Worm (Caenorhabditis elegans): Measurements from ENCODE around the gene fbxb-81.
A peak's percentile ranks its signal among the peaks of the same experiment; 100 is the strongest.

The fbxb-81 gene

DNA sequence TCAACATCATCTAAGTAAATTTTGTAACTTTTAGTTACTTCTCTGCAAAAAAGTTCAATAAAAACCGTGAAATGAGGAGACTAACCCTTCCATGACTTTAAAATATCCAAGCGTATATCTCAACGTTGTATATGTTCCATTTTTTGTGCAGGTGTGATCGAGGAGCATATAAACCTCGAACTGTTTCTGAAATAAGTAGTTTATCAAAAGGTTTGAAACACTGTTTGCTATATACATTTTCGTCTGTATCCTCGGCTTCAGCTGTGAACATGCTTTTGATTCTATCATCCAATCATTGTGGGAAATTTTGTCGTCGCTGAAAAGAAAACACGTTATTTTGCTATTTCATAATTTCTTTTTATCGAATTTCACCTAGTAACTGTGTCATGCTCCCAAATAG, 39.9 kb upstream of the fbxb-81 start, which contains the start of gene F40G9.5:
F40G9.5 (plus strand) TSS at position 301 of the 400 bp plus-strand sequence.
- TF ChIP-seq B0310.2 (tag; optimal IDR thresholded peaks at IDR 0.05) (no peak), F13C5.2 (tag; optimal IDR thresholded peaks at IDR 0.05) (no peak), flt-1 (GFP tag; IDR thresholded peaks at IDR 0.05) (no peak)

DNA sequence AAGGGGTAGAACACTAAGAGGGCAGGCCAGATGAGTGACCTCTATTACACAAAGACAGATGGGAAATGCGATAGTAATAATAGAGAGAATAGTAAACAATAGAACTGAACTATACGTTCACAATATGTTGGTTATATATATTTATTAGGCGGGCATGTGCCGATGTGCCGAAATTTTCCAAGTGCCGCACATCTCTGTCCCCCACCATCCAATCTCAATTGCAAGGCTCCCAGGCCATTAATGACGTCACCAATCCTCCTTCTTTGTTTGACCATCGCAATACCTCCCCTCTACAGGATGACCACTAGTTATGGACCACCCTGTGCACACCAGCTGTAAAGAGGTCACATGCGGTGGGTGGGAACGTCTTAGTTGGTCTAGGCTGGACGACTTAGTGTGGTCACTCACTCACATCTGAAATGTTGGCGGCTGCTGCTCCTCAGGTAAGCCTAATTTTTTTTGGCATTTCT, 38.1 kb upstream of the fbxb-81 start, which contains the start of gene F40G9.6:
F40G9.6 (plus strand) TSS at position 420 of the 470 bp plus-strand sequence.
- TF ChIP-seq hmg-4 (GFP tag; optimal IDR thresholded peaks at IDR 0.05) = peak; percentile 60
- TF ChIP-seq tbx-11 (GFP tag; IDR thresholded peaks at IDR 0.05) = 0 out of 2 replicates have a peak, but pooled peaks have one; percentile 37
- TF ChIP-seq aly-1 (tag; optimal IDR thresholded peaks at IDR 0.05) = no peak

DNA sequence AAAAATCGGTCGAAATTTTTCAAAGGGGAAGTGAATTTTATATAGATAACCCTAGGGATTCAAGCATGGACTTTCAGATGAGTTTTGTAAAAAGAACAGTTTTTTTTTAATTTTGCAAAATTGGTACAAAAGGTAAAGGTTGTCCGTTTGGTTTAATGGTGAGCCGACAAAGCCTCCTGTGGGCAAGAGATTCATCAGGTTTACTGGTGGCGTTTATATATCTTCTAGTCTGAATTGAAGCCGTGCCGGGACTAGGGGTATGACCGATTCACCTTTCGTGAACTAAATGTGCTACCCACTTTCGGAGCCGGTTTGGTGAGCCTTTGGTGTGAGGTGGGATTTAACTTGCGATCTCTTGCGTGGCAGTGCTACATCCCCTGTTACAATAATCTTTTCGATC, 37.1 kb upstream of the fbxb-81 start:
- TF ChIP-seq sea-1 (GFP tag; conservative IDR thresholded peaks at IDR 0.05) = peak; percentile 67; the same call in 1 of the 2 replicates
- no peak for TF ChIP-seq scrt-1 (GFP tag; IDR thresholded peaks at IDR 0.05)
- peak; percentile 91 for TF ChIP-seq ama-1 (optimal IDR thresholded peaks at IDR 0.05)

DNA sequence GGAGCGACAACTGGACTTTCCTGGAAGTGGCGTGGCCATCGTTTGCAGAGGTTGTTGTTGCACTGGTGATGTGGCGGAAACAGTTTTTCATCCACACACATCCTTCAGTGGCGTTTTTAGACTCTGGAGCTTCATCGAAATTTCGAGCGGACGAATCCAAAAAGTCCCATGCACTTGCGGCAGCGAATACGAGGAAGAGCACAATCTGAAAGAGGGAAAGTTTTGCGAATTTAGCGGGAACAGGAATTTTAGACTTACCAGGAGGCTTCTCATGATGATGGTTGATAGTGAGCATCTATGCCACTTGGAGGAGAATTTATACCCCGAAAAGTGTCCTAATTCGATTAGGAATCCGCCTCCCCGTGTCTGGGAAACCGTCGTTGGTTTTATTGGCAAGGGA, 36.7 kb upstream of the fbxb-81 start, which contains the start of gene F40G9.14:
F40G9.14 (minus strand) TSS at position 101 of the 400 bp plus-strand sequence.
- TF ChIP-seq tra-4 (tag; optimal IDR thresholded peaks at IDR 0.05) (no peak), pes-1 (GFP tag; IDR thresholded peaks at IDR 0.05) (no peak), tbx-37 (GFP tag; conservative IDR thresholded peaks at IDR 0.05) (no peak), hmbx-1 (tag; optimal IDR thresholded peaks at IDR 0.05) (no peak), ceh-13 (GFP tag; optimal IDR thresholded peaks at IDR 0.05) (no peak), hnd-1 (tag; optimal IDR thresholded peaks at IDR 0.05) (no peak), flt-1 (GFP tag; IDR thresholded peaks at IDR 0.05) (no peak), ets-7 (tag; optimal IDR thresholded peaks at IDR 0.05) (no peak), ama-1 (optimal IDR thresholded peaks at IDR 0.05) (no peak), ceh-36 (tag; optimal IDR thresholded peaks at IDR 0.05) (no peak), scrt-1 (GFP tag; IDR thresholded peaks at IDR 0.05) (no peak), tbx-11 (GFP tag; IDR thresholded peaks at IDR 0.05) (no peak), F13C5.2 (tag; optimal IDR thresholded peaks at IDR 0.05) (no peak)

DNA sequence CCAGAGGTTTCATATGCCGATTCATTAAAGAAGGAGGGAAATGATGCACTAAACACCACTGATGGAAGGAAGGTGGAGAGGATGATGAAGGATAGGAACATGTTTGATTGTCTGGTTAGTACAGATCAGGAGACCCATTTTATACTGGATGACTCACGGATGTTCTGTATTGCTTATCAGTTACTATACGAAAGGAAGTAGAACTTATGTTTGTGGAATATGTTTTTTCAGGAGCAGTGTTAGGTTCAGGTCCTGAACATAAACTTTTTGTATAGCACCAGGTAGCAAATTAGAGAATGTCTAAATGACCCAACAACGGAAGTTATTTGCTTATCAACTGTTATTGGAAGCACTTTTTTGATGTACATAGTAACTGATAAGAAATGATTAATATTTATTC, 34.7 kb upstream of the fbxb-81 start, which contains the start of gene clec-148:
clec-148 (minus strand) TSS at position 101 of the 400 bp plus-strand sequence.
- TF ChIP-seq pes-1 (GFP tag; IDR thresholded peaks at IDR 0.05) (no peak), hnd-1 (tag; optimal IDR thresholded peaks at IDR 0.05) (no peak), ceh-36 (tag; optimal IDR thresholded peaks at IDR 0.05) (no peak), sea-1 (GFP tag; conservative IDR thresholded peaks at IDR 0.05) (no peak)

DNA sequence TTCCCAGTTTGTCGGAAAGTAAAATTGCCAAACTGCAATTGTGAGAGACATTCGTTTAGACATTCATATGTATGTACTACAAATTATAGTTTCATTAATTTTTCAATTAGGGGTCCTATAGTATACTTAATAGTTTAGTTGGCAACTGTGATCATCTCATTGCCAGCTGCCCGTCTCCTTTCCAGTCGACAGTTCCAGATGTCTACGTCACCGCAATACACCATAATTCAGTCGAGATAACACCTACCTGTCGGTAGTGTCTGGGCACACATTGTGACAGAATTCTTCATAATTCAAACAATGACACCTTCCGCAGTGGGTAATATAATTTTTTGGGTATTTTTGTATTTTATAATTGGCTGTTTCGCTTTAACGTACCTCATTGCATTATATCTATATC, 32.5 kb upstream of the fbxb-81 start, which contains the start of gene F40G9.19:
F40G9.19 (plus strand) TSS at position 301 of the 400 bp plus-strand sequence.
- TF ChIP-seq ceh-36 (tag; optimal IDR thresholded peaks at IDR 0.05) = no peak
- TF ChIP-seq hmg-4 (GFP tag; optimal IDR thresholded peaks at IDR 0.05) = no peak
- TF ChIP-seq aly-1 (tag; optimal IDR thresholded peaks at IDR 0.05) = no peak
- no peak for TF ChIP-seq tbx-11 (GFP tag; IDR thresholded peaks at IDR 0.05)
- no peak for TF ChIP-seq hmbx-1 (tag; optimal IDR thresholded peaks at IDR 0.05)
- no peak for TF ChIP-seq flt-1 (GFP tag; IDR thresholded peaks at IDR 0.05)
- no peak for TF ChIP-seq sea-1 (GFP tag; conservative IDR thresholded peaks at IDR 0.05)
- no peak for TF ChIP-seq scrt-1 (GFP tag; IDR thresholded peaks at IDR 0.05)
- no peak for TF ChIP-seq F13C5.2 (tag; optimal IDR thresholded peaks at IDR 0.05)
- TF ChIP-seq pes-1 (GFP tag; IDR thresholded peaks at IDR 0.05) = no peak
- no peak for TF ChIP-seq tbx-37 (GFP tag; conservative IDR thresholded peaks at IDR 0.05)
- TF ChIP-seq ceh-13 (GFP tag; optimal IDR thresholded peaks at IDR 0.05) = no peak
- no peak for TF ChIP-seq B0310.2 (tag; optimal IDR thresholded peaks at IDR 0.05)
- TF ChIP-seq ama-1 (optimal IDR thresholded peaks at IDR 0.05) = no peak
- TF ChIP-seq ets-7 (tag; optimal IDR thresholded peaks at IDR 0.05) = no peak
- no peak for TF ChIP-seq tra-4 (tag; optimal IDR thresholded peaks at IDR 0.05)
- TF ChIP-seq hnd-1 (tag; optimal IDR thresholded peaks at IDR 0.05) = no peak

DNA sequence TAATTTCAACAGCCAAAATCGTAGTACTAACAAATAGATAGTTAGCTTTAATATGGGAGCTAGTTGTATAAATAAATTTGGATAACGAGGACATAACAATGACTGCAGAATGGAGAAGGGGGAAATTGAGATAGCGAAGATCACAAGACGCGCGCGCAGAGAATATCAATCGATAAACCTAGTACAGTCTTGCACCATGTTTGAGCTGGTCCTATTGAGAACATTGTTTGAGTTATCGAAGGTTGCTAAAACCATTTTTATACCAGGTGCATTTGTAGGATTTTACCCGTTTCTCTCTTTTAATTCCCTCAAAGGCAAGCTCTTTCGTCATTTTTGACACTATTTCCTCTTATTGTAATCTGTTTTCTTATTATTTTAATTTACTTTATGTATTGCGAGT, 30.6 kb upstream of the fbxb-81 start, which contains the start of the genes F40G9.9 and F40G9.12:
F40G9.9 (minus strand) TSS at position 101 of the 400 bp plus-strand sequence.
F40G9.12 (plus strand) TSS at position 231 of the 400 bp plus-strand sequence.
- TF ChIP-seq ets-7 (tag; optimal IDR thresholded peaks at IDR 0.05) (no peak), B0310.2 (tag; optimal IDR thresholded peaks at IDR 0.05) (no peak), tbx-11 (GFP tag; IDR thresholded peaks at IDR 0.05) (no peak), aly-1 (tag; optimal IDR thresholded peaks at IDR 0.05) (no peak), ceh-13 (GFP tag; optimal IDR thresholded peaks at IDR 0.05) (no peak), hmbx-1 (tag; optimal IDR thresholded peaks at IDR 0.05) (no peak), sea-1 (GFP tag; conservative IDR thresholded peaks at IDR 0.05) (no peak), ama-1 (optimal IDR thresholded peaks at IDR 0.05) (no peak), F13C5.2 (tag; optimal IDR thresholded peaks at IDR 0.05) (no peak), scrt-1 (GFP tag; IDR thresholded peaks at IDR 0.05) (no peak)

DNA sequence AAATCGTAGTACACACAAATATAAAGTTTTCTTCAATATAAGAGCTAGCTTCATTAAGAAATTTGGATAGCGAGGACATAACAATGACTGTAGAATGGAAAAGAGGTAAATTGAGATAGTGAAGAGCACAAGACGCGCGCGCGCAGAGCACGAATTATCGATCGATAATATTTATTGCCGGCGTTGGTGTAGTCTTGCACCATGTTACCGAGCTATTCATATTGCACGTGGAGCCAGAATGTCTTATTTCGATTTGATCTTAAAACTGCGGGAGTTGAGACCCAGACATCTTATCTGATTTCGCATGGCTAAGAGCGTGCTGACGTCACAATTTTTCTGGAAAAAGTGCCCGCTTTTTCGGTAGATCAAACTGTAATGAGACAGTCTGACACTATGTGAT, 28.5 kb upstream of the fbxb-81 start, which contains the start of gene F40G9.18:
F40G9.18 (minus strand) TSS at position 101 of the 400 bp plus-strand sequence.
- TF ChIP-seq ama-1 (optimal IDR thresholded peaks at IDR 0.05) (no peak), sea-1 (GFP tag; conservative IDR thresholded peaks at IDR 0.05) (no peak), B0310.2 (tag; optimal IDR thresholded peaks at IDR 0.05) (no peak), flt-1 (GFP tag; IDR thresholded peaks at IDR 0.05) (no peak), hmg-4 (GFP tag; optimal IDR thresholded peaks at IDR 0.05) (no peak), ets-7 (tag; optimal IDR thresholded peaks at IDR 0.05) (no peak), tbx-37 (GFP tag; conservative IDR thresholded peaks at IDR 0.05) (no peak), tbx-11 (GFP tag; IDR thresholded peaks at IDR 0.05) (no peak), tra-4 (tag; optimal IDR thresholded peaks at IDR 0.05) (no peak)
